Worm (Caenorhabditis elegans) whole organism, young adult: ENCODE results near the gene twk-49.

Source experiments
- B0261.1 ChIP-seq: sonication (generic microtip); optimal IDR thresholded peaks from 2 replicates; lab custom pipeline; 2016; ENCODE audit warnings: mild to moderate bottlenecking, missing genetic modification characterization, moderate library complexity, missing compliant biosample characterization
- F49E8.2 ChIP-seq: sonication (generic microtip); optimal IDR thresholded peaks from 3 replicates; lab custom pipeline; 2017; ENCODE audit warnings: missing genetic modification characterization, mild to moderate bottlenecking, missing compliant biosample characterization, antibody characterized with exemption, moderate library complexity; ENCODE audit not compliant: insufficient read depth
- F57A8.1 ChIP-seq: fragments of 200-800 bp; sonication (Bioruptor generic); optimal IDR thresholded peaks from 2 replicates; lab custom pipeline; 2018; ENCODE audit warnings: mild to moderate bottlenecking, missing genetic modification characterization, moderate library complexity, missing compliant biosample characterization
- Y53G8AR.9 ChIP-seq: fragments of 200-800 bp; sonication (Bioruptor generic); conservative IDR thresholded peaks from 2 replicates; pipeline ENCODE4 v1.3.6; 2022; ENCODE audit warnings: missing genetic modification reagents, missing genetic modification characterization, missing compliant biosample characterization
- bed-1 ChIP-seq: fragments of 200-800 bp; sonication (Bioruptor generic); IDR thresholded peaks from 2 replicates; pipeline ENCODE4 v1.3.6; 2022; ENCODE audit warnings: missing genetic modification reagents, missing genetic modification characterization, missing compliant biosample characterization
- efl-1 ChIP-seq: fragments of 150-350 bp; optimal IDR thresholded peaks from 2 replicates; lab custom pipeline; 2014; ENCODE audit warnings: missing biosample characterization, missing genetic modification reagents, missing genetic modification characterization
- nfya-1 ChIP-seq: sonication (generic microtip); optimal IDR thresholded peaks from 2 replicates; lab custom pipeline; 2017; ENCODE audit warnings: antibody characterized with exemption, missing compliant biosample characterization, missing genetic modification characterization, borderline replicate concordance; ENCODE audit not compliant: insufficient read depth
- unc-130 ChIP-seq: sonication (generic microtip); optimal IDR thresholded peaks from 2 replicates; lab custom pipeline; 2016; ENCODE audit warnings: missing genetic modification reagents, missing genetic modification characterization, missing compliant biosample characterization
- ztf-22 ChIP-seq: fragments of 200-800 bp; sonication (Bioruptor generic); optimal IDR thresholded peaks from 2 replicates; lab custom pipeline; 2018; ENCODE audit warnings: mild to moderate bottlenecking, missing genetic modification characterization, moderate library complexity, missing compliant biosample characterization

DNA sequence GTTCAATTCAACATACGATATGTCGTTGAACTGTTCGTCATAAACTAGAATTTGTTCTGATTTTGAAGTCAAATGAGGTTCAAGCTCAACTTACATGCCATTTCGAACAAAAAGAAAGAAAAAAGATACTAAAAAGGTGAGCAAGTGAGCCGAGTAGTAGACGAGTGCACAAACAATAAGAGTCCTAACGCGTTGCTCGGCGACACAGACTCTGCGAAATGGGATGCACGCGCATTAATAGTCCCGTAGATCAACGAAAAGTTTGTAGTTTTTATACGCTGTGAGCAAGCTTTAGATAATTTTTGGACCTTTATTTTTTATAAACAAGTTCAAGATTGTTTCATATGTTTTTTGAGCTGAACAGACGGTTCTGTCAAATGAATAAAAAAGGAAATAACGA lies 29.7 kb upstream of the twk-49 start, which contains the start of gene C56E6.4:
- no peak for TF ChIP-seq B0261.1
- no peak for TF ChIP-seq bed-1 (GFP tag; lab: Robert Waterston, UW)
- TF ChIP-seq efl-1 (GFP tag; lab: Kevin White, UChicago) = no peak
- TF ChIP-seq Y53G8AR.9 (GFP tag; lab: Robert Waterston, UW) = no peak
- no peak for TF ChIP-seq nfya-1 (tag; lab: Kevin White, UChicago)
- TF ChIP-seq F49E8.2 (tag; lab: Kevin White, UChicago) = no peak
- TF ChIP-seq F57A8.1 (GFP tag; lab: Kevin White, UChicago) = no peak
- TF ChIP-seq ztf-22 (GFP tag; lab: Kevin White, UChicago) = no peak
- TF ChIP-seq unc-130 (GFP tag; lab: Kevin White, UChicago) = no peak
